Fruit fly (Drosophila melanogaster) whole organism, embryonic: ENCODE measurements around the gene bun.

Source experiments
- Aef1 ChIP-seq: fragments of 200-800 bp; sonication (Bioruptor generic); IDR thresholded peaks from 3 replicates; pipeline ENCODE4 v1.3.6; 2022; ENCODE audit warnings: missing biosample characterization, missing genetic modification characterization
- CG11398 ChIP-seq: fragments of 200-800 bp; sonication (Bioruptor generic); optimal IDR thresholded peaks from 2 replicates; lab custom pipeline; 2016; ENCODE audit warnings: missing biosample characterization, missing genetic modification characterization
- CG13287 ChIP-seq: fragments of 200-800 bp; sonication (Bioruptor generic); IDR thresholded peaks from 2 replicates; pipeline ENCODE4 v1.3.6; 2022; ENCODE audit warnings: missing biosample characterization, missing genetic modification characterization; ENCODE audit not compliant: partially characterized antibody
- CG13424 ChIP-seq: fragments of 200-800 bp; sonication (Bioruptor generic); optimal IDR thresholded peaks from 2 replicates; lab custom pipeline; 2019; ENCODE audit warnings: missing biosample characterization, mild to moderate bottlenecking, missing genetic modification characterization, moderate library complexity
- CG15269 ChIP-seq: fragments of 200-800 bp; sonication (Bioruptor generic); optimal IDR thresholded peaks from 2 replicates; lab custom pipeline; 2018; ENCODE audit warnings: missing biosample characterization, mild to moderate bottlenecking, missing genetic modification characterization, moderate library complexity
- CG1603 ChIP-seq: fragments of 200-800 bp; sonication (Bioruptor generic); optimal IDR thresholded peaks from 2 replicates; lab custom pipeline; 2019; ENCODE audit warnings: missing biosample characterization, mild to moderate bottlenecking, missing genetic modification characterization, moderate library complexity
- CG16815 ChIP-seq: fragments of 200-800 bp; sonication (Bioruptor generic); optimal IDR thresholded peaks from 3 replicates; lab custom pipeline; 2017; ENCODE audit warnings: missing biosample characterization, mild to moderate bottlenecking, missing genetic modification characterization
- CG17361 ChIP-seq: fragments of 200-800 bp; sonication (Bioruptor generic); IDR thresholded peaks from 3 replicates; pipeline ENCODE4 v1.3.6; 2022; ENCODE audit warnings: missing biosample characterization, missing genetic modification characterization
- CG32532 ChIP-seq: fragments of 200-800 bp; sonication (Bioruptor generic); IDR thresholded peaks from 2 replicates; pipeline ENCODE4 v1.3.6; 2022; ENCODE audit warnings: missing biosample characterization, missing genetic modification characterization
- CG32772 ChIP-seq: fragments of 200-800 bp; sonication (Bioruptor generic); IDR thresholded peaks from 2 replicates; pipeline ENCODE4 v1.3.6; 2022; ENCODE audit warnings: missing biosample characterization, missing genetic modification characterization
- CG33213 ChIP-seq: fragments of 200-800 bp; sonication (Bioruptor generic); optimal IDR thresholded peaks from 3 replicates; lab custom pipeline; 2016; ENCODE audit warnings: missing biosample characterization, missing genetic modification characterization
- CG6272 ChIP-seq: fragments of 200-800 bp; sonication (Bioruptor generic); IDR thresholded peaks from 2 replicates; pipeline ENCODE4 v1.3.6; 2022; ENCODE audit warnings: missing biosample characterization, missing genetic modification characterization
- CG7745 ChIP-seq: fragments of 200-800 bp; sonication (Bioruptor generic); optimal IDR thresholded peaks from 2 replicates; lab custom pipeline; 2018; ENCODE audit warnings: missing biosample characterization, mild to moderate bottlenecking, missing genetic modification characterization, moderate library complexity
- CG7928 ChIP-seq: fragments of 200-800 bp; sonication (Bioruptor generic); optimal IDR thresholded peaks from 2 replicates; lab custom pipeline; 2017; ENCODE audit warnings: missing biosample characterization, mild to moderate bottlenecking, missing genetic modification characterization
- Camta ChIP-seq: fragments of 200-800 bp; sonication (Bioruptor generic); optimal IDR thresholded peaks from 2 replicates; lab custom pipeline; 2016; ENCODE audit warnings: missing biosample characterization, missing genetic modification characterization
- Dek ChIP-seq: fragments of 200-800 bp; sonication (Bioruptor generic); optimal IDR thresholded peaks from 3 replicates; lab custom pipeline; 2019; ENCODE audit warnings: missing biosample characterization, mild to moderate bottlenecking, missing genetic modification characterization, moderate library complexity
- Dll ChIP-seq: fragments of 200-800 bp; sonication (Bioruptor generic); IDR thresholded peaks from 4 replicates; pipeline ENCODE4 v1.3.6; 2022; ENCODE audit warnings: missing biosample characterization, missing genetic modification characterization; ENCODE audit not compliant: partially characterized antibody
- Drgx ChIP-seq: fragments of 200-800 bp; sonication (Bioruptor generic); IDR thresholded peaks from 2 replicates; pipeline ENCODE4 v1.3.6; 2022; ENCODE audit warnings: missing biosample characterization, missing genetic modification characterization
- E2f2 ChIP-seq: fragments of 200-800 bp; sonication (Bioruptor generic); IDR thresholded peaks from 2 replicates; pipeline ENCODE4 v1.3.6; 2022; ENCODE audit warnings: missing biosample characterization, missing genetic modification characterization
- Eip74EF ChIP-seq, 2 experiments: fragments of 200-800 bp in 1 of 2; fragments of >200 bp in 1 of 2; sonication (Bioruptor generic) in 1 of 2; optimal IDR thresholded peaks; 2 replicates each; lab custom pipeline; 2017 to 2019; ENCODE audit warnings: missing biosample characterization in 2 of 2, missing genetic modification characterization in 2 of 2, mild to moderate bottlenecking in 1 of 2, moderate library complexity in 1 of 2
- GATAe ChIP-seq: fragments of 200-800 bp; sonication (Bioruptor generic); conservative IDR thresholded peaks from 2 replicates; pipeline ENCODE4 v1.3.6; 2022; ENCODE audit warnings: missing biosample characterization, missing genetic modification characterization
- HLH54F ChIP-seq: fragments of 200-800 bp; sonication (Bioruptor generic); optimal IDR thresholded peaks from 3 replicates; lab custom pipeline; 2016; ENCODE audit warnings: missing biosample characterization, missing genetic modification characterization
- Hey ChIP-seq: fragments of 200-800 bp; sonication (Bioruptor generic); optimal IDR thresholded peaks from 3 replicates; lab custom pipeline; 2018; ENCODE audit warnings: missing biosample characterization, mild to moderate bottlenecking, missing genetic modification characterization
- Myb ChIP-seq: fragments of 200-800 bp; sonication (Bioruptor generic); optimal IDR thresholded peaks from 2 replicates; lab custom pipeline; 2016; ENCODE audit warnings: missing biosample characterization, missing genetic modification characterization
- Opbp ChIP-seq: fragments of 200-800 bp; sonication (Bioruptor generic); IDR thresholded peaks from 3 replicates; pipeline ENCODE4 v1.3.6; 2022; ENCODE audit warnings: missing biosample characterization, missing genetic modification characterization; ENCODE audit not compliant: partially characterized antibody
- PHDP ChIP-seq: fragments of 200-800 bp; sonication (Bioruptor generic); optimal IDR thresholded peaks from 3 replicates; lab custom pipeline; 2018; ENCODE audit warnings: missing biosample characterization, mild to moderate bottlenecking, missing genetic modification characterization, moderate library complexity
- Sox102F ChIP-seq: fragments of 200-800 bp; sonication (Bioruptor generic); optimal IDR thresholded peaks from 2 replicates; lab custom pipeline; 2018; ENCODE audit warnings: missing biosample characterization, mild to moderate bottlenecking, missing genetic modification characterization, moderate library complexity
- ab ChIP-seq: fragments of 200-800 bp; sonication (Bioruptor generic); optimal IDR thresholded peaks from 2 replicates; lab custom pipeline; 2016; ENCODE audit warnings: missing biosample characterization, missing genetic modification characterization
- aop ChIP-seq: fragments of 200-800 bp; sonication (Bioruptor generic); IDR thresholded peaks from 2 replicates; pipeline ENCODE4 v1.3.6; 2022; ENCODE audit warnings: missing biosample characterization, missing genetic modification characterization
- ap ChIP-seq: fragments of 200-800 bp; sonication (Bioruptor generic); IDR thresholded peaks from 2 replicates; pipeline ENCODE4 v1.3.6; 2022; ENCODE audit warnings: missing biosample characterization, missing genetic modification characterization
- bcd ChIP-seq: fragments of 200-800 bp; sonication (Bioruptor generic); optimal IDR thresholded peaks from 2 replicates; lab custom pipeline; 2017; ENCODE audit warnings: missing biosample characterization, mild to moderate bottlenecking, missing genetic modification characterization
- cg ChIP-seq: fragments of 200-800 bp; sonication (Bioruptor generic); optimal IDR thresholded peaks from 3 replicates; lab custom pipeline; 2019; ENCODE audit warnings: missing biosample characterization, mild to moderate bottlenecking, missing genetic modification characterization, moderate library complexity
- ci ChIP-seq: fragments of 200-800 bp; sonication (Bioruptor generic); IDR thresholded peaks from 3 replicates; pipeline ENCODE4 v1.3.6; 2022; ENCODE audit warnings: missing biosample characterization, missing genetic modification characterization
- exex ChIP-seq: fragments of 200-800 bp; sonication (Bioruptor generic); optimal IDR thresholded peaks from 4 replicates; lab custom pipeline; 2018; ENCODE audit warnings: missing biosample characterization, mild to moderate bottlenecking, missing genetic modification characterization, moderate library complexity
- hbn ChIP-seq: fragments of 200-800 bp; sonication (Bioruptor generic); IDR thresholded peaks from 2 replicates; pipeline ENCODE4 v1.3.6; 2022; ENCODE audit warnings: missing biosample characterization, missing genetic modification characterization; ENCODE audit not compliant: partially characterized antibody
- jumu ChIP-seq: fragments of 200-800 bp; sonication (Bioruptor generic); optimal IDR thresholded peaks from 3 replicates; lab custom pipeline; 2016; ENCODE audit warnings: missing biosample characterization, missing genetic modification characterization
- knrl ChIP-seq: fragments of 200-800 bp; sonication (Bioruptor generic); IDR thresholded peaks from 3 replicates; pipeline ENCODE4 v1.3.6; 2022; ENCODE audit warnings: missing biosample characterization, missing genetic modification characterization; ENCODE audit not compliant: partially characterized antibody
- lilli ChIP-seq: fragments of 200-800 bp; sonication (Bioruptor generic); optimal IDR thresholded peaks from 3 replicates; lab custom pipeline; 2016; ENCODE audit warnings: missing biosample characterization, missing genetic modification characterization
- nmo ChIP-seq: fragments of 200-800 bp; sonication (Bioruptor generic); optimal IDR thresholded peaks from 2 replicates; lab custom pipeline; 2018; ENCODE audit warnings: missing biosample characterization, mild to moderate bottlenecking, missing genetic modification characterization, moderate library complexity
- pros ChIP-seq: fragments of 200-800 bp; sonication (Bioruptor generic); optimal IDR thresholded peaks from 3 replicates; lab custom pipeline; 2019; ENCODE audit warnings: missing biosample characterization, mild to moderate bottlenecking, missing genetic modification characterization, moderate library complexity
- psq ChIP-seq: fragments of 200-800 bp; sonication (Bioruptor generic); optimal IDR thresholded peaks from 2 replicates; lab custom pipeline; 2017; ENCODE audit warnings: missing biosample characterization, missing genetic modification characterization
- schlank ChIP-seq: fragments of 200-800 bp; sonication (Bioruptor generic); optimal IDR thresholded peaks from 2 replicates; lab custom pipeline; 2018; ENCODE audit warnings: missing biosample characterization, mild to moderate bottlenecking, missing genetic modification characterization
- scrt ChIP-seq: fragments of 200-800 bp; sonication (Bioruptor generic); optimal IDR thresholded peaks from 2 replicates; lab custom pipeline; 2018; ENCODE audit warnings: missing biosample characterization, mild to moderate bottlenecking, missing genetic modification characterization, moderate library complexity
- sim ChIP-seq: fragments of 200-800 bp; sonication (Bioruptor generic); IDR thresholded peaks from 2 replicates; pipeline ENCODE4 v1.3.6; 2022; ENCODE audit warnings: missing biosample characterization, missing genetic modification characterization
- slp2 ChIP-seq: fragments of 200-800 bp; sonication (Bioruptor generic); optimal IDR thresholded peaks from 2 replicates; lab custom pipeline; 2016; ENCODE audit warnings: missing biosample characterization, missing genetic modification characterization
- sna ChIP-seq: fragments of 200-800 bp; sonication (Bioruptor generic); IDR thresholded peaks from 2 replicates; pipeline ENCODE4 v1.3.6; 2022; ENCODE audit warnings: missing biosample characterization, missing genetic modification characterization; ENCODE audit not compliant: partially characterized antibody
- tgo ChIP-seq: fragments of 200-800 bp; sonication (Bioruptor generic); IDR thresholded peaks from 3 replicates; pipeline ENCODE4 v1.3.6; 2022; ENCODE audit warnings: missing biosample characterization, missing genetic modification characterization
- wdn ChIP-seq: fragments of 200-800 bp; sonication (Bioruptor generic); IDR thresholded peaks from 2 replicates; pipeline ENCODE4 v1.3.6; 2022; ENCODE audit warnings: missing biosample characterization, missing genetic modification characterization

The bun gene

dm6 chr2L:12546043-12546942 is at the start of gene bun (continued):
- TF ChIP-seq Drgx, result peak; percentile 4; the same call in 1 of the 2 replicates
- no peak for TF ChIP-seq Sox102F (GFP tag; lab: Kevin White, UChicago)
- TF ChIP-seq ab, result no peak
- TF ChIP-seq Hey (tag; lab: Kevin White, UChicago), result no peak
- TF ChIP-seq sim, result no peak
- no peak for TF ChIP-seq CG32772 (GFP tag; lab: Robert Waterston, UW)
- TF ChIP-seq ci, result no peak
- no peak for TF ChIP-seq scrt
- no peak for TF ChIP-seq CG7745
- TF ChIP-seq schlank (tag; lab: Kevin White, UChicago), result no peak
- TF ChIP-seq Opbp (GFP tag; lab: Robert Waterston, UW), result peak; percentile 99
- TF ChIP-seq ap (GFP tag; lab: Robert Waterston, UW), result no peak
- TF ChIP-seq aop (GFP tag; lab: Robert Waterston, UW), result no peak
- TF ChIP-seq psq (GFP tag; lab: Kevin White, UChicago), result no peak
- no peak for TF ChIP-seq exex (tag; lab: Kevin White, UChicago)
- no peak for TF ChIP-seq Aef1 (GFP tag; lab: Robert Waterston, UW)
- TF ChIP-seq nmo (GFP tag; lab: Kevin White, UChicago), result peak; percentile 48
- TF ChIP-seq Camta (GFP tag; lab: Kevin White, UChicago), result no peak
- no peak for TF ChIP-seq CG7928 (GFP tag; lab: Kevin White, UChicago)
- peak; percentile 100 for TF ChIP-seq knrl (GFP tag; lab: Robert Waterston, UW)
- TF ChIP-seq CG17361 (GFP tag; lab: Robert Waterston, UW), result peak; percentile 48; the same call in 1 of the 3 replicates
- no peak for TF ChIP-seq slp2
- TF ChIP-seq PHDP, result no peak
- no peak for TF ChIP-seq GATAe (GFP tag; lab: Robert Waterston, UW)
- TF ChIP-seq CG33213 (GFP tag; lab: Kevin White, UChicago), result peak; percentile 79
- no peak for TF ChIP-seq CG15269 (tag; lab: Kevin White, UChicago)
- TF ChIP-seq sna (GFP tag; lab: Robert Waterston, UW), result peak; percentile 99
- TF ChIP-seq CG11398 (GFP tag; lab: Kevin White, UChicago), result no peak
- TF ChIP-seq cg (GFP tag; lab: Kevin White, UChicago), result peak; percentile 99
- TF ChIP-seq bcd (GFP tag; lab: Kevin White, UChicago), result no peak
- TF ChIP-seq CG16815 (GFP tag; lab: Kevin White, UChicago), result no peak
- TF ChIP-seq CG13424, result no peak
- TF ChIP-seq Dll (GFP tag; lab: Robert Waterston, UW), result peak; percentile 99
- peak; percentile 97 for TF ChIP-seq E2f2 (GFP tag; lab: Robert Waterston, UW)
- peak; percentile 0 for TF ChIP-seq lilli (GFP tag; lab: Kevin White, UChicago)
- TF ChIP-seq Myb (GFP tag; lab: Kevin White, UChicago), result peak; percentile 12
- no peak for TF ChIP-seq jumu
- TF ChIP-seq hbn (GFP tag; lab: Robert Waterston, UW), result peak; percentile 99
- TF ChIP-seq CG13287 (GFP tag; lab: Robert Waterston, UW), result peak; percentile 99
- no peak for TF ChIP-seq pros
- no peak for TF ChIP-seq tgo (GFP tag; lab: Robert Waterston, UW)
- no peak for TF ChIP-seq HLH54F (GFP tag; lab: Kevin White, UChicago)
- peak; percentile 75 for TF ChIP-seq CG1603 (tag; lab: Kevin White, UChicago)
- peak; percentile 33; the same call in 1 of the 2 replicates for TF ChIP-seq CG32532 (GFP tag; lab: Robert Waterston, UW)
- peak; percentile 0 for TF ChIP-seq Dek (tag; lab: Kevin White, UChicago)
- TF ChIP-seq Eip74EF (GFP tag; optimal IDR thresholded peaks at IDR 0.05; lab: Kevin White, UChicago), result peak in 1 of 2 experiments; percentile 42
- TF ChIP-seq wdn (GFP tag; lab: Robert Waterston, UW), result no peak
- peak; percentile 31; the same call in 1 of the 2 replicates for TF ChIP-seq CG6272 (GFP tag; lab: Robert Waterston, UW)
